Worm (Caenorhabditis elegans) whole organism, L1 larva: ENCODE results near the gene acr-12.

Experiments
- C04F5.9 ChIP-seq: sonication (generic microtip); optimal IDR thresholded peaks from 2 replicates; lab custom pipeline; 2016; ENCODE audit warnings: missing genetic modification characterization, missing compliant biosample characterization
- C16A3.4 ChIP-seq: fragments of 150-350 bp; optimal IDR thresholded peaks from 2 replicates; lab custom pipeline; 2014; ENCODE audit warnings: missing biosample characterization, missing genetic modification characterization
- aha-1 ChIP-seq: fragments of 150-350 bp; optimal IDR thresholded peaks from 2 replicates; lab custom pipeline; 2014; ENCODE audit warnings: missing biosample characterization, missing genetic modification characterization
- ama-1 ChIP-seq: fragments of 150-350 bp; optimal IDR thresholded peaks from 2 replicates; lab custom pipeline; 2014
- ceh-63 ChIP-seq: fragments of 200-800 bp; sonication (Bioruptor generic); optimal IDR thresholded peaks from 2 replicates; lab custom pipeline; 2018; ENCODE audit warnings: mild to moderate bottlenecking, missing genetic modification characterization, missing compliant biosample characterization
- ceh-8 ChIP-seq: fragments of 200-800 bp; sonication (Bioruptor generic); optimal IDR thresholded peaks from 2 replicates; lab custom pipeline; 2018; ENCODE audit warnings: mild to moderate bottlenecking, missing genetic modification characterization, moderate library complexity, missing compliant biosample characterization
- ceh-82 ChIP-seq, 3 experiments: fragments of 150-350 bp in 1 of 3; sonication (generic microtip) in 2 of 3; optimal IDR thresholded peaks; 2 replicates each; lab custom pipeline; 2014 to 2017; ENCODE audit warnings: missing biosample characterization in 3 of 3, missing genetic modification characterization in 3 of 3
- ceh-88 ChIP-seq: fragments of 200-800 bp; sonication (Bioruptor generic); IDR thresholded peaks from 2 replicates; pipeline ENCODE4 v1.3.6; 2022; ENCODE audit warnings: missing genetic modification characterization, missing compliant biosample characterization
- ceh-90 ChIP-seq: sonication (generic microtip); optimal IDR thresholded peaks from 2 replicates; lab custom pipeline; 2016; ENCODE audit warnings: missing genetic modification characterization, missing compliant biosample characterization
- ces-1 ChIP-seq: fragments of 150-350 bp; optimal IDR thresholded peaks from 2 replicates; lab custom pipeline; 2014; ENCODE audit warnings: missing biosample characterization, missing genetic modification reagents, missing genetic modification characterization
- dpl-1 ChIP-seq, 3 experiments: fragments of 150-350 bp in 2 of 3; sonication (generic microtip) in 1 of 3; optimal IDR thresholded peaks; 2 replicates each; lab custom pipeline; 2014 to 2017; ENCODE audit warnings: missing biosample characterization in 3 of 3, missing genetic modification characterization in 3 of 3, missing genetic modification reagents in 3 of 3
- dsc-1 ChIP-seq: sonication (generic microtip); optimal IDR thresholded peaks from 2 replicates; lab custom pipeline; 2016; ENCODE audit warnings: mild to moderate bottlenecking, missing genetic modification characterization, missing compliant biosample characterization
- efl-3 ChIP-seq: fragments of 200-800 bp; sonication (Bioruptor generic); optimal IDR thresholded peaks from 2 replicates; lab custom pipeline; 2018; ENCODE audit warnings: mild to moderate bottlenecking, missing genetic modification characterization, missing compliant biosample characterization
- egl-27 ChIP-seq, 2 experiments: fragments of 150-350 bp in 1 of 2; sonication (generic microtip); optimal IDR thresholded peaks; 3 replicates each; lab custom pipeline; 2017 to 2018; ENCODE audit warnings: missing biosample characterization in 2 of 2, missing genetic modification characterization in 2 of 2, missing genetic modification reagents in 2 of 2
- elt-2 ChIP-seq: sonication (generic microtip); optimal IDR thresholded peaks from 2 replicates; lab custom pipeline; 2016; ENCODE audit warnings: missing genetic modification characterization, mild to moderate bottlenecking, inconsistent platforms, missing compliant biosample characterization, missing genetic modification reagents
- elt-3 ChIP-seq, 6 experiments: fragments of 150-350 bp in 1 of 6; sonication (generic microtip); optimal IDR thresholded peaks; 2 replicates each; lab custom pipeline; 2017 to 2018; ENCODE audit warnings: missing biosample characterization in 6 of 6, missing genetic modification characterization in 6 of 6, inconsistent platforms in 1 of 6
- fkh-4 ChIP-seq: sonication (generic microtip); optimal IDR thresholded peaks from 2 replicates; lab custom pipeline; 2016; ENCODE audit warnings: missing compliant biosample characterization, missing genetic modification characterization, borderline replicate concordance
- grh-1 ChIP-seq: fragments of 200-800 bp; sonication (Bioruptor generic); IDR thresholded peaks from 2 replicates; pipeline ENCODE4 v1.3.6; 2022; ENCODE audit warnings: missing genetic modification reagents, missing genetic modification characterization, missing compliant biosample characterization
- hlh-17 ChIP-seq: fragments of 200-800 bp; sonication (Bioruptor generic); optimal IDR thresholded peaks from 2 replicates; lab custom pipeline; 2018; ENCODE audit warnings: missing genetic modification characterization, mild to moderate bottlenecking, missing compliant biosample characterization, moderate library complexity, borderline replicate concordance
- hlh-4 ChIP-seq: sonication (generic microtip); optimal IDR thresholded peaks from 2 replicates; lab custom pipeline; 2016; ENCODE audit warnings: mild to moderate bottlenecking, missing genetic modification characterization, missing compliant biosample characterization
- irx-1 ChIP-seq: sonication (generic microtip); optimal IDR thresholded peaks from 2 replicates; lab custom pipeline; 2016; ENCODE audit warnings: missing genetic modification characterization, missing compliant biosample characterization
- isw-1 ChIP-seq: fragments of 200-800 bp; sonication (Bioruptor generic); IDR thresholded peaks from 2 replicates; pipeline ENCODE4 v1.3.6; 2022; ENCODE audit warnings: missing genetic modification characterization, missing compliant biosample characterization
- jun-1 ChIP-seq: fragments of 150-350 bp; optimal IDR thresholded peaks from 2 replicates; lab custom pipeline; 2014; ENCODE audit warnings: missing biosample characterization, missing genetic modification reagents, missing genetic modification characterization
- lin-13 ChIP-seq: fragments of 150-350 bp; optimal IDR thresholded peaks from 2 replicates; lab custom pipeline; 2014; ENCODE audit warnings: missing biosample characterization, missing genetic modification reagents, missing genetic modification characterization
- lin-14 ChIP-seq: fragments of 200-800 bp; sonication (Bioruptor generic); optimal IDR thresholded peaks from 2 replicates; lab custom pipeline; 2018; ENCODE audit warnings: mild to moderate bottlenecking, missing genetic modification characterization, moderate library complexity, missing compliant biosample characterization
- lin-35 ChIP-seq, 2 experiments: fragments of 150-350 bp; optimal IDR thresholded peaks; 2 replicates each; lab custom pipeline; 2014; ENCODE audit warnings: missing biosample characterization in 2 of 2, missing genetic modification characterization in 2 of 2, missing genetic modification reagents in 2 of 2
- lin-39 ChIP-seq: fragments of 150-350 bp; optimal IDR thresholded peaks from 2 replicates; lab custom pipeline; 2014; ENCODE audit warnings: missing biosample characterization, missing genetic modification reagents, missing genetic modification characterization
- lir-3 ChIP-seq: sonication (generic microtip); optimal IDR thresholded peaks from 2 replicates; lab custom pipeline; 2016; ENCODE audit warnings: mild to moderate bottlenecking, missing genetic modification characterization, moderate library complexity, missing compliant biosample characterization; ENCODE audit not compliant: poor library complexity
- mab-9 ChIP-seq: fragments of 200-800 bp; sonication (Bioruptor generic); IDR thresholded peaks from 2 replicates; pipeline ENCODE4 v1.3.6; 2022; ENCODE audit warnings: missing genetic modification reagents, missing genetic modification characterization, missing compliant biosample characterization
- mef-2 ChIP-seq: fragments of 150-350 bp; optimal IDR thresholded peaks from 2 replicates; lab custom pipeline; 2014; ENCODE audit warnings: missing biosample characterization, missing genetic modification characterization
- nhr-11 ChIP-seq: fragments of 150-350 bp; optimal IDR thresholded peaks from 2 replicates; lab custom pipeline; 2014; ENCODE audit warnings: missing biosample characterization, missing genetic modification characterization
- nhr-19 ChIP-seq: fragments of 200-800 bp; sonication (Bioruptor generic); conservative IDR thresholded peaks from 2 replicates; pipeline ENCODE4 v1.3.6; 2022; ENCODE audit warnings: missing genetic modification characterization, missing compliant biosample characterization
- nhr-76 ChIP-seq: sonication (generic microtip); optimal IDR thresholded peaks from 2 replicates; lab custom pipeline; 2017; ENCODE audit warnings: missing biosample characterization, missing genetic modification characterization
- nhr-77 ChIP-seq: fragments of 150-350 bp; optimal IDR thresholded peaks from 2 replicates; lab custom pipeline; 2014; ENCODE audit warnings: missing biosample characterization, missing genetic modification characterization
- nhr-90 ChIP-seq: sonication (generic microtip); optimal IDR thresholded peaks from 2 replicates; lab custom pipeline; 2016; ENCODE audit warnings: mild to moderate bottlenecking, missing genetic modification characterization, missing compliant biosample characterization; ENCODE audit not compliant: poor library complexity
- pag-3 ChIP-seq: sonication (generic microtip); optimal IDR thresholded peaks from 2 replicates; lab custom pipeline; 2017; ENCODE audit warnings: missing genetic modification characterization, mild to moderate bottlenecking, missing compliant biosample characterization, antibody characterized with exemption, borderline replicate concordance; ENCODE audit not compliant: insufficient read depth
- pax-3 ChIP-seq: fragments of 200-800 bp; sonication (Bioruptor generic); optimal IDR thresholded peaks from 2 replicates; lab custom pipeline; 2018; ENCODE audit warnings: mild to moderate bottlenecking, missing genetic modification characterization, moderate library complexity, missing compliant biosample characterization
- pqm-1 ChIP-seq: sonication (generic microtip); optimal IDR thresholded peaks from 3 replicates; lab custom pipeline; 2017; ENCODE audit warnings: missing biosample characterization, missing genetic modification characterization
- skn-1 ChIP-seq: fragments of 150-350 bp; optimal IDR thresholded peaks from 2 replicates; lab custom pipeline; 2014; ENCODE audit warnings: missing biosample characterization, missing genetic modification characterization
- snpc-4 ChIP-seq: fragments of 150-350 bp; optimal IDR thresholded peaks from 2 replicates; lab custom pipeline; 2014; ENCODE audit warnings: missing biosample characterization, missing genetic modification characterization
- swsn-7 ChIP-seq: sonication (generic microtip); optimal IDR thresholded peaks from 2 replicates; lab custom pipeline; 2016; ENCODE audit warnings: missing genetic modification characterization, missing compliant biosample characterization
- tbx-2 ChIP-seq: sonication (generic microtip); optimal IDR thresholded peaks from 2 replicates; lab custom pipeline; 2016; ENCODE audit warnings: missing genetic modification characterization, missing compliant biosample characterization
- unc-130 ChIP-seq: fragments of 150-350 bp; optimal IDR thresholded peaks from 2 replicates; lab custom pipeline; 2017; ENCODE audit warnings: missing biosample characterization, missing genetic modification characterization, inconsistent platforms
- unc-30 ChIP-seq: sonication (generic microtip); optimal IDR thresholded peaks from 2 replicates; lab custom pipeline; 2017; ENCODE audit warnings: missing biosample characterization, missing genetic modification characterization
- unc-62 ChIP-seq: fragments of 150-350 bp; optimal IDR thresholded peaks from 2 replicates; lab custom pipeline; 2014; ENCODE audit warnings: missing biosample characterization, missing genetic modification reagents, missing genetic modification characterization
- unc-86 ChIP-seq: sonication (generic microtip); optimal IDR thresholded peaks from 2 replicates; lab custom pipeline; 2016; ENCODE audit warnings: missing genetic modification characterization, missing compliant biosample characterization
- vab-15 ChIP-seq: sonication (generic microtip); optimal IDR thresholded peaks from 2 replicates; lab custom pipeline; 2017; ENCODE audit warnings: missing genotype, mild to moderate bottlenecking, missing genetic modification characterization, missing compliant biosample characterization
- zip-4 ChIP-seq: fragments of 200-800 bp; sonication (Bioruptor generic); optimal IDR thresholded peaks from 2 replicates; lab custom pipeline; 2018; ENCODE audit warnings: mild to moderate bottlenecking, missing genetic modification characterization, moderate library complexity, missing compliant biosample characterization
- ztf-11 ChIP-seq, 2 experiments: sonication (generic microtip); optimal IDR thresholded peaks; 2 replicates each; lab custom pipeline; 2016 to 2017; ENCODE audit warnings: missing genetic modification characterization in 2 of 2, missing biosample characterization in 1 of 2, missing compliant biosample characterization in 1 of 2

The acr-12 gene

DNA sequence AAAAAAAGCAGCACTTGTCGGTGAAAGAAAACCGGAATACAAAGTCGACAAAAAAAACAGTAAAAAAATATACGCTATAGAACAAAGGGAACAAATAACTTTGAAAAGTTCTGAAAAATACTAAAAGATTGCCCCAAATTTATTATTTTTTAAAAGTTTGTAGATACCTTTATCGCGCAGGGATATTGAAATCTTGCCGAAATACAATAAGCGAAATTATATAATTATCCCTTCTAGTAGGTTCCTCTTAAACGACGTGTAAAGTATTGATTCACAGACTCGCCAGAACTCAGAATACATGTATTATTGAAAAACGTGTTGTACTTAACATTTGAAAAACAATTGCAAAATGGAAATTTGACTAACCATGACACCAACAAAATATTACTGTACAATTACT, 18.3 kb upstream of the acr-12 start (continued):
- TF ChIP-seq pax-3 (tag; lab: Kevin White, UChicago) (peak; percentile 63), lin-14 (peak; percentile 88), elt-3 (tag; optimal IDR thresholded peaks at IDR 0.05; lab: Kevin White, UChicago) (peak in 3 of 6 experiments; percentile 13 to 95 (median 70)), nhr-77 (tag; lab: Kevin White, UChicago) (peak; percentile 87), pqm-1 (tag; lab: Kevin White, UChicago) (peak; percentile 79), C04F5.9 (peak; percentile 32), mab-9 (peak; percentile 83), ceh-90 (no peak), tbx-2 (tag; lab: Kevin White, UChicago) (peak; percentile 91), dsc-1 (tag; lab: Kevin White, UChicago) (peak; percentile 98), nhr-19 (GFP tag; lab: Robert Waterston, UW) (peak; percentile 94), isw-1 (GFP tag; lab: Robert Waterston, UW) (peak; percentile 64), fkh-4 (tag; lab: Kevin White, UChicago) (peak; percentile 72), hlh-4 (tag; lab: Kevin White, UChicago) (no peak), dpl-1 (GFP tag; optimal IDR thresholded peaks at IDR 0.05; lab: Kevin White, UChicago) (peak; percentile 38 to 46 (median 40)), skn-1 (tag; lab: Kevin White, UChicago) (peak; percentile 91), unc-62 (no peak), swsn-7 (tag; lab: Kevin White, UChicago) (peak; percentile 89), lin-35 (GFP tag; optimal IDR thresholded peaks at IDR 0.05; lab: Kevin White, UChicago) (peak; percentile 44 to 83), unc-30 (tag; lab: Kevin White, UChicago) (no peak), snpc-4 (tag; lab: Kevin White, UChicago) (peak; percentile 81), zip-4 (GFP tag; lab: Kevin White, UChicago) (peak; percentile 91), aha-1 (tag; lab: Kevin White, UChicago) (no peak), pag-3 (tag; lab: Kevin White, UChicago) (no peak), ces-1 (GFP tag; lab: Kevin White, UChicago) (no peak), nhr-76 (no peak), mef-2 (tag; lab: Kevin White, UChicago) (peak; percentile 61), lin-39 (tag; lab: Kevin White, UChicago) (peak; percentile 96), ceh-82 (tag; optimal IDR thresholded peaks at IDR 0.05; lab: Kevin White, UChicago) (peak; percentile 90 to 96 (median 94)), elt-2 (tag; lab: Kevin White, UChicago) (peak; percentile 79), nhr-90 (peak; percentile 95), vab-15 (tag; lab: Kevin White, UChicago) (no peak), egl-27 (tag; optimal IDR thresholded peaks at IDR 0.05; lab: Kevin White, UChicago) (peak; percentile 12), hlh-17 (no peak), jun-1 (peak; percentile 93), ceh-88 (GFP tag; lab: Robert Waterston, UW) (peak; percentile 80), lin-13 (GFP tag; lab: Kevin White, UChicago) (peak; percentile 77), irx-1 (tag; lab: Kevin White, UChicago) (peak; percentile 95), ceh-8 (GFP tag; lab: Kevin White, UChicago) (peak; percentile 97), lir-3 (tag; lab: Kevin White, UChicago) (peak; percentile 81), ceh-63 (GFP tag; lab: Kevin White, UChicago) (no peak), unc-86 (peak; percentile 75), efl-3 (GFP tag; lab: Kevin White, UChicago) (peak; percentile 63), grh-1 (GFP tag; lab: Robert Waterston, UW) (peak; percentile 85), C16A3.4 (tag; lab: Kevin White, UChicago) (peak; percentile 97), ztf-11 (tag; optimal IDR thresholded peaks at IDR 0.05; lab: Kevin White, UChicago) (peak; percentile 47 to 69), nhr-11 (tag; lab: Kevin White, UChicago) (peak; percentile 95), unc-130 (tag; lab: Kevin White, UChicago) (no peak), ama-1 (no peak)
